Worm (Caenorhabditis elegans): ENCODE data around the gene C25F9.16.

DNA sequence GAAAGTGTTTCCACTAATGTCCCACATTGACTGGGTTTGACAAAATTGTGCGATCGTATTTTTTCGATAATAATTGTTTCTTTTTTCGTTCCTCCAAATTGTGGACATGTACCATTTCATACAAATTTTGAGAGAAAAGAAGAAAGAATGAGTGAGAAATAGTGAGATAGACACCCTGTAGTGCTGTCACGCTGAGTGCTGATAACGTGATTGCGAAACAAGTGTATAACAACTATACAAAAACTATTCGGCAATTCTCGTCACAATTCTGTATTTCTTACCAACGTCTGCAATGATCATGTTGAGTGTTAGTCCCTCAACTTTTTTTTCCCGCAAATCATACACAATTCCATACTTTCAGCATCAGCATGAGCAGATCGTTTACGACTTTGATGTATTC, 2.1 kb downstream of the C25F9.16 start, which contains the start of gene C25F9.14:
- TF ChIP-seq dmd-9 (GFP tag; IDR thresholded peaks at IDR 0.05): no peak
- peak; percentile 59 for TF ChIP-seq nhr-28 (tag; optimal IDR thresholded peaks at IDR 0.05)
- no peak for TF ChIP-seq unc-62 (GFP tag; optimal IDR thresholded peaks at IDR 0.05 in 1 of 2)
- no peak for TF ChIP-seq unc-62 (tag; optimal IDR thresholded peaks at IDR 0.05)
- no peak for TF ChIP-seq nhr-77 (tag; optimal IDR thresholded peaks at IDR 0.05)
